Worm (Caenorhabditis elegans): Measurements from ENCODE around the gene col-80.
A peak's percentile ranks its signal among the peaks of the same experiment; 100 is the strongest.

col-80 gene

ce11 chrII:10660892-10661291 lies 46.1 kb upstream of the col-80 start, which contains the start of gene marc-2:
Gene marc-2, minus strand, starts transcription at chrII:10660992.
- TF ChIP-seq nhr-77 (tag; optimal IDR thresholded peaks at IDR 0.05) (no peak), nhr-76 (tag; optimal IDR thresholded peaks at IDR 0.05) (no peak), lin-1 (GFP tag; IDR thresholded peaks at IDR 0.05) (no peak), R02D3.7 (tag; optimal IDR thresholded peaks at IDR 0.05) (no peak), mdt-29 (GFP tag; IDR thresholded peaks at IDR 0.05) (no peak), nhr-42 (GFP tag; IDR thresholded peaks at IDR 0.05) (no peak), lin-29 (GFP tag; IDR thresholded peaks at IDR 0.05) (no peak), daf-12 (tag; optimal IDR thresholded peaks at IDR 0.05) (no peak), Y48G9A.11 (GFP tag; IDR thresholded peaks at IDR 0.05) (no peak), nhr-25 (tag; optimal IDR thresholded peaks at IDR 0.05; ENCODE audit: borderline replicate concordance, insufficient read depth) (no peak)

DNA sequence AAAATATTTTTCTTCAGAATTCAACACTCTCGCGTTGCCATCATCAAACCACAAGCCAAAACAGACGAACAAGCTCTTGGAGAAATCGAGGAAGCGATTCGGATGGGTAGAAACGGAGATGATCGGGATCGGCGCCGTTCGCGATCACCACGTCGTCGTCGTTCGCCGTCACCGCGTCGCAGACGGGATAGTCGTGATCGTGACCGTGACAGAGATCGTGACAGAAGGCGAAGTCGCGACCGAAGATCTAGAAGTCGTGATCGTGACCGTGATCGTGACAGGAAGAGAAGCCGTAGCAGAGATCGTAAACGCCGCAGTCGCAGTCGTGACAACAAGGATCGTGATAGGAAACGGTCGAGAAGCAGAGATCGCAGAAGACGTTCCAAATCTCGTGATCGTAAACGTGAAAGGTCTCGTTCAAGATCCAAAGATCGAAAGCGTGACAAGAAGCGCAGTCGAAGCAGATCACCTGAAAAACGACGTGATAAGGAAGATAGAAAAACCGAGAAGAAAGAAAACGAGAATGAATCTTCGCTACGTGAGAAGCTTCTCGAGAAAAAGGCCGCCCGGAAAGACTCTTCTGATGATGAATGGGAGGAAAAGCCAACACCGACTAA lies 45.4 kb upstream of the col-80 start:
- TF ChIP-seq T26A8.4 (GFP tag; IDR thresholded peaks at IDR 0.05) (no peak), ZK546.5 (tag; optimal IDR thresholded peaks at IDR 0.05) (no peak), ctbp-1 (GFP tag; IDR thresholded peaks at IDR 0.05) (no peak), mxl-2 (GFP tag; conservative IDR thresholded peaks at IDR 0.05) (no peak), hlh-30 (tag; optimal IDR thresholded peaks at IDR 0.05; ENCODE audit: insufficient read depth) (peak; percentile 68), snpc-1.2 (GFP tag; IDR thresholded peaks at IDR 0.05) (no peak), F49E8.2 (tag; optimal IDR thresholded peaks at IDR 0.05; ENCODE audit: borderline replicate concordance) (no peak), nhr-28 (tag; optimal IDR thresholded peaks at IDR 0.05) (peak; percentile 1), set-16 (GFP tag; IDR thresholded peaks at IDR 0.05) (peak; percentile 56), hlh-11 (tag; optimal IDR thresholded peaks at IDR 0.05) (peak; percentile 53), hif-1 (tag; optimal IDR thresholded peaks at IDR 0.05) (no peak)

DNA sequence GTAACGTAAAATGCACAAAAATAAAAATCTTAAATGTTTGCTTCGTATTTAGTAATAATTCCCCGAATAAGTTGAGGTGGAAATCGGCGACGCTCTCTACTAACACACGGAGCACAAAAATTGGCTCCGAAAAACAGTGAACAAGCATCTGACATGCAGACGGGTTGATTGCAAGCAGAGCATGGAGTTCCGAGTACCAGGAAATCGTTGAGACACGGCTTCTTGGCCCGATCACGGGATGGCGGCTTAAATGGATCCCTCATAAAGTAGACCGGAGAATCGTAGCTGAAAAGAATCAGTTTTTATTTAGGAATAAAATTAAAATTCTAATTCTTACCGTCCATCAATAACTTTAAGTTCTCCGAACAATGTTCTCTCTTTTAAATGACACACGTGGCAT lies 44.7 kb upstream of the col-80 start:
- TF ChIP-seq ctbp-1 (GFP tag; IDR thresholded peaks at IDR 0.05) = no peak
- peak; percentile 86 for TF ChIP-seq aha-1 (tag)

DNA sequence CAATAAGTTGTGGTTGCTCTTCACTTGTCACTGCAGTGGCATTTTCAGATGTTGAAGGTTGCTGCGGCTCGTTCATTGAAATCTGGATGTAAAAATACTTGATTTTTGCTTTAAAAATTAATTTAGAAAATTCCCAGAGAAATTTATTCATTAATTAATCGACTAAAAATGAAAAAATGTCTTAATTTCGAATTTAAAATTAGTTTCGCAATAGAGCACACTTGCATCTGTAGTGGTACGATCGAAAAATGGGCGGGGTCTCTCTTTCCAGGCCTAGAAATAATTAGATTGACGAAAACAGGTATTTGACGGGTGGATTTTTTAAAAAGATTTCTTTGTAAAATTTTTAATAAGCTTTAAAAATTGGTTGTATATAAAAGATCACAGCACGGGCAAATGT lies 44.3 kb upstream of the col-80 start, which contains the start of gene D2089.8:
D2089.8 (minus strand) TSS at position 84 of the 400 bp plus-strand sequence.
- peak; percentile 88 for TF ChIP-seq lin-38 (GFP tag; IDR thresholded peaks at IDR 0.05)
- no peak for TF ChIP-seq ces-1 (GFP tag; optimal IDR thresholded peaks at IDR 0.05)

ce11 chrII:10665031-10665430 lies 42.0 kb upstream of the col-80 start, which contains the start of gene D2089.3:
Gene D2089.3, minus strand, starts transcription at chrII:10665131.
- TF ChIP-seq ceh-32 (tag; optimal IDR thresholded peaks at IDR 0.05; ENCODE audit: poor library complexity) (no peak), D1046.2 (GFP tag; IDR thresholded peaks at IDR 0.05) (no peak), daf-19 (GFP tag; conservative IDR thresholded peaks at IDR 0.05) (no peak), vab-7 (GFP tag; IDR thresholded peaks at IDR 0.05) (no peak), arid-1 (GFP tag; conservative IDR thresholded peaks at IDR 0.05) (no peak), aha-1 (tag) (peak; percentile 66)

ce11 chrII:10675302-10675701 lies 31.7 kb upstream of the col-80 start, which contains the start of gene ptb-1:
Gene ptb-1, plus strand, starts transcription at chrII:10675602.
- TF ChIP-seq mep-1 (tag; optimal IDR thresholded peaks at IDR 0.05) = no peak
- TF ChIP-seq nhr-48 (tag; optimal IDR thresholded peaks at IDR 0.05) = no peak
